Fruit fly (Drosophila melanogaster) whole organism: ENCODE results near the gene Pp1alpha-96A.

ENCODE experiments used
- CG8478 ChIP-seq: fragments of >200 bp; optimal IDR thresholded peaks from 2 replicates; lab custom pipeline; 2018; ENCODE audit warnings: inconsistent platforms
- EcR ChIP-seq, 2 experiments: fragments of >200 bp; optimal IDR thresholded peaks; 2 replicates each; lab custom pipeline; 2017; ENCODE audit warnings: missing biosample characterization in 2 of 2, missing genetic modification characterization in 2 of 2, missing genetic modification reagents in 2 of 2
- psq ChIP-seq: fragments of >200 bp; optimal IDR thresholded peaks from 2 replicates; lab custom pipeline; 2017
- usp ChIP-seq: fragments of >200 bp; optimal IDR thresholded peaks from 2 replicates; lab custom pipeline; 2017; ENCODE audit warnings: missing biosample characterization, missing genetic modification characterization, mixed read lengths

DNA sequence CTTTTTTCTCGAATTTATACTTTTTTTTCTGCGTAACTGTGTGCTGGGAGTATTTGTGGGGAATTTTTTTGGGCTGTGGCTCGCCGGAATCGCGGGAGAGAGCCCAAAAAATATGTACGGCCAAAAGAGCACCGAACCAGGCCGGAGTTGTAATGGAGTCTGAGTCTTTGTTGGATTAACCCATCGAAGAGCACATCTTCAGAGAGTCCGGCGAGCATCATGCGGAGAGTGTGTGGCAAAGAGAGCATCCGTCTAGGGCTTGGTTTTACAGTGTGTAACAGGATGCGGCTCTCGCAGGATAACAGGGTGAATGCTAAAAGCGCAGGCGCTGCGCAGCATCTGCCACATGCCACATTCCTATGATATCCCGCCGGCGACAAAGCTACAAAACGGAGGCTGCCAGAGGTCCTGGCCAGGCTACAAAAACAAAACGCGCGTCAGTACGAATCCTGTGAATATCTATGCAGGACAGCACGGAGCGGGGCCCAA is 33.0 kb upstream of the Pp1alpha-96A start, which contains the start of gene nAChRalpha2:
- TF ChIP-seq CG8478 (lab: Kevin White, UChicago), result no peak
- TF ChIP-seq EcR (GFP tag; optimal IDR thresholded peaks at IDR 0.05; lab: Kevin White, UChicago), result no peak
- TF ChIP-seq psq, result no peak
- TF ChIP-seq usp (GFP tag; lab: Kevin White, UChicago), result no peak
